Fruit fly (Drosophila melanogaster): ENCODE results near the gene CG17919.

The CG17919 gene

DNA sequence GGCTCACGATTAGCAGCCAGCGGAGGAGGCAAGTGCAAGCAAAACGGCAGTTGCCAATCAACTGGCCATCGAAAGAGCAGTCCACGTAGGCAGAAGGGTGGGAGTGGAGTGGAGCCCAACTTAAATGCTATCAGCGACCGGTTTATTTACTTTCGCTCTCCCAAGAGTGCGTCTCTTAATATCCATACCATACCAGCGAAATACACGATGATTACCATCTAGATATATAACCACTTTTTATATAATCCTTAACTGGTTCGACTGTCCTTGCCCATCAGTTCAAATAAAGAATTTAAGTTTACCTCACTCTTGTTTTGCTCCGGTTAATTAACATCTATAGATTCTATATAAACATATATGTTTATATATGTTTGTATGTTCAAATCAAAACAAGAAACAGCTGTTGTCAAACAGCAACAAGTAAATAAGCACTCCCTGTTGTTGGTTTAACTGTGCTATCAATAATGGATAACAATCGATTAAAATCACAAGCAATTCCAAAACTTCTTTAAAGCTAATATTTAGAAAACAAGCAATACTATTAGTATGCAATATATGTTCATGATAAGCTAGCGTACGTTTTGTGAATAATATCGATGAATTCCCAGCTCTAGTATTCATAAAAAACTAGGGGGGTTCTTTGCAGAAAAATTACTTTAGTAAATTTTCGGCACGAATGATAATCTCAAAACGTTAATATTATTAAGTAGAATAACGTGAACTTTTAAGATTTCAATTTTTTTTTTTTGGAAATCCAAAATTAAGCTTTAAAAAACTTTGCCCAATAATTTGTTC, 29.9 kb downstream of the CG17919 start (continued):
- TF ChIP-seq CG16779 (GFP tag; IDR thresholded peaks at IDR 0.05), result no peak
- TF ChIP-seq lmd (GFP tag; IDR thresholded peaks at IDR 0.05), result no peak
- no peak for TF ChIP-seq CG4730 (GFP tag; IDR thresholded peaks at IDR 0.05)
- no peak for TF ChIP-seq bcd (GFP tag; optimal IDR thresholded peaks at IDR 0.05)
- no peak for TF ChIP-seq peb (GFP tag; IDR thresholded peaks at IDR 0.05)
- no peak for TF ChIP-seq CG12236 (GFP tag; optimal IDR thresholded peaks at IDR 0.05)
- TF ChIP-seq CG2678 (tag; optimal IDR thresholded peaks at IDR 0.05), result peak; percentile 75
- no peak for TF ChIP-seq Doc2 (GFP tag; IDR thresholded peaks at IDR 0.05)
- TF ChIP-seq D19A (tag; optimal IDR thresholded peaks at IDR 0.05), result peak; percentile 11
- peak; percentile 71 for TF ChIP-seq Max (GFP tag; optimal IDR thresholded peaks at IDR 0.05)
- no peak for TF ChIP-seq dan (GFP tag; IDR thresholded peaks at IDR 0.05)
- TF ChIP-seq CG8765 (GFP tag; IDR thresholded peaks at IDR 0.05), result no peak
- TF ChIP-seq Adf1 (GFP tag; IDR thresholded peaks at IDR 0.05), result peak; percentile 43
- TF ChIP-seq CG5180 (GFP tag; optimal IDR thresholded peaks at IDR 0.05), result no peak
- TF ChIP-seq HLH54F (GFP tag; optimal IDR thresholded peaks at IDR 0.05), result no peak
- no peak for TF ChIP-seq Usf (GFP tag; optimal IDR thresholded peaks at IDR 0.05)
- peak; percentile 71 for TF ChIP-seq Sry-δ (GFP tag; optimal IDR thresholded peaks at IDR 0.05)
- TF ChIP-seq Aef1 (GFP tag; IDR thresholded peaks at IDR 0.05), result no peak
- no peak for TF ChIP-seq tap (tag; optimal IDR thresholded peaks at IDR 0.05)
- peak; percentile 89 for TF ChIP-seq fd3F (GFP tag; optimal IDR thresholded peaks at IDR 0.05)
- TF ChIP-seq p53 (GFP tag; optimal IDR thresholded peaks at IDR 0.05), result no peak
- no peak for TF ChIP-seq Lhr (GFP tag; optimal IDR thresholded peaks at IDR 0.05)
- TF ChIP-seq onecut (GFP tag; IDR thresholded peaks at IDR 0.05), result no peak
- TF ChIP-seq CG34224 (GFP tag; IDR thresholded peaks at IDR 0.05; ENCODE audit: partially characterized antibody), result peak; percentile 49; the same call in 1 of the 3 replicates
- peak; percentile 38 for TF ChIP-seq CG11398 (GFP tag; optimal IDR thresholded peaks at IDR 0.05)
- TF ChIP-seq CG18764 (GFP tag; optimal IDR thresholded peaks at IDR 0.05), result peak; percentile 46
- peak; percentile 55; the same call in 1 of the 3 replicates for TF ChIP-seq C15 (GFP tag; IDR thresholded peaks at IDR 0.05)
- TF ChIP-seq so (GFP tag; IDR thresholded peaks at IDR 0.05), result no peak
- peak; percentile 43 for TF ChIP-seq CG18262 (tag; optimal IDR thresholded peaks at IDR 0.05)
- no peak for TF ChIP-seq prd (optimal IDR thresholded peaks at IDR 0.05)
- TF ChIP-seq prd (GFP tag; IDR thresholded peaks at IDR 0.05), result peak; percentile 24; the same call in 1 of the 3 replicates
- peak; percentile 27 for TF ChIP-seq CG10462 (GFP tag; optimal IDR thresholded peaks at IDR 0.05)
- TF ChIP-seq CG34376 (GFP tag; optimal IDR thresholded peaks at IDR 0.05), result peak; percentile 67
- TF ChIP-seq twi (tag; optimal IDR thresholded peaks at IDR 0.05), result peak; percentile 3
- TF ChIP-seq Asciz (GFP tag; optimal IDR thresholded peaks at IDR 0.05), result peak; percentile 72
- peak; percentile 62 for TF ChIP-seq gro (GFP tag; optimal IDR thresholded peaks at IDR 0.05)
- TF ChIP-seq bbx (GFP tag; IDR thresholded peaks at IDR 0.05; ENCODE audit: partially characterized antibody), result 0 out of 2 replicates have a peak, but pooled peaks have one; percentile 9
- no peak; the same call in 1 of the 2 replicates for TF ChIP-seq CG10321 (GFP tag; IDR thresholded peaks at IDR 0.05)
- TF ChIP-seq CG7928 (GFP tag; optimal IDR thresholded peaks at IDR 0.05), result peak; percentile 32
- no peak for TF ChIP-seq CG11504 (tag; optimal IDR thresholded peaks at IDR 0.05)
- TF ChIP-seq bab2 (GFP tag; optimal IDR thresholded peaks at IDR 0.05), result peak; percentile 39
- 0 out of 2 replicates have a peak, but pooled peaks have one; percentile 13 for TF ChIP-seq CG10366 (GFP tag; IDR thresholded peaks at IDR 0.05)
- TF ChIP-seq Mrtf (GFP tag; IDR thresholded peaks at IDR 0.05), result no peak
- peak; percentile 8; the same call in 1 of the 2 replicates for TF ChIP-seq CG3847 (GFP tag; IDR thresholded peaks at IDR 0.05)
- no peak for TF ChIP-seq ERR (GFP tag; optimal IDR thresholded peaks at IDR 0.05)
- TF ChIP-seq vvl (GFP tag; IDR thresholded peaks at IDR 0.05), result peak; percentile 59; the same call in 1 of the 2 replicates
- TF ChIP-seq vnd (GFP tag; IDR thresholded peaks at IDR 0.05; ENCODE audit: partially characterized antibody), result no peak
- TF ChIP-seq CG32532 (GFP tag; IDR thresholded peaks at IDR 0.05), result peak; percentile 52; the same call in 1 of the 2 replicates
- TF ChIP-seq gsb-n (tag; optimal IDR thresholded peaks at IDR 0.05), result no peak
- TF ChIP-seq grn (GFP tag; optimal IDR thresholded peaks at IDR 0.05), result peak; percentile 68

All from whole organism, embryonic.